Worm (Caenorhabditis elegans): ENCODE results near the gene ccdc-149.

ccdc-149 gene

ce11 chrX:11463568-11463967, 47.7 kb downstream of the ccdc-149 start:
- TF ChIP-seq daf-16 (GFP tag; optimal IDR thresholded peaks at IDR 0.05) (peak in 1 of 2 experiments; percentile 28), daf-16 (tag; optimal IDR thresholded peaks at IDR 0.05) (no peak), zip-11 (GFP tag; IDR thresholded peaks at IDR 0.05) (no peak), Y48G9A.11 (GFP tag; IDR thresholded peaks at IDR 0.05) (no peak), hlh-30 (tag; optimal IDR thresholded peaks at IDR 0.05; ENCODE audit: insufficient read depth) (peak; percentile 43), Y105C5A.15 (GFP tag; IDR thresholded peaks at IDR 0.05) (no peak), gei-8 (GFP tag; optimal IDR thresholded peaks at IDR 0.05) (no peak), ceh-82 (tag; optimal IDR thresholded peaks at IDR 0.05) (no peak), zfp-2 (tag; optimal IDR thresholded peaks at IDR 0.05) (no peak), nhr-28 (tag; optimal IDR thresholded peaks at IDR 0.05) (peak; percentile 6), nhr-41 (GFP tag; IDR thresholded peaks at IDR 0.05) (no peak), ceh-62 (tag; optimal IDR thresholded peaks at IDR 0.05) (no peak), nhr-102 (tag; optimal IDR thresholded peaks at IDR 0.05) (no peak), ces-1 (GFP tag; optimal IDR thresholded peaks at IDR 0.05) (no peak), F37D6.2 (tag; optimal IDR thresholded peaks at IDR 0.05) (no peak), nhr-10 (tag; optimal IDR thresholded peaks at IDR 0.05) (no peak), hlh-11 (tag; optimal IDR thresholded peaks at IDR 0.05) (peak; percentile 35)

- TF ChIP-seq attf-4 (tag; optimal IDR thresholded peaks at IDR 0.05) = no peak
- TF ChIP-seq nhr-42 (GFP tag; IDR thresholded peaks at IDR 0.05) = no peak
- no peak for TF ChIP-seq lim-7 (GFP tag; IDR thresholded peaks at IDR 0.05)
- TF ChIP-seq ceh-20 (GFP tag; IDR thresholded peaks at IDR 0.05) = 0 out of 2 replicates have a peak, but pooled peaks have one; percentile 13
- TF ChIP-seq daf-16 (GFP tag; optimal IDR thresholded peaks at IDR 0.05) = no peak
- no peak for TF ChIP-seq daf-16 (tag; optimal IDR thresholded peaks at IDR 0.05)
- TF ChIP-seq hif-1 (tag; optimal IDR thresholded peaks at IDR 0.05) = no peak
- no peak for TF ChIP-seq ctbp-1 (GFP tag; IDR thresholded peaks at IDR 0.05)
- TF ChIP-seq hlh-11 (tag; optimal IDR thresholded peaks at IDR 0.05) = no peak
- peak; percentile 5 for TF ChIP-seq mep-1 (tag; optimal IDR thresholded peaks at IDR 0.05)
- no peak for TF ChIP-seq fkh-10 (GFP tag; optimal IDR thresholded peaks at IDR 0.05)
- no peak for TF ChIP-seq ztf-7 (tag; optimal IDR thresholded peaks at IDR 0.05)
- TF ChIP-seq tag-97 (GFP tag; IDR thresholded peaks at IDR 0.05) = no peak
- no peak for TF ChIP-seq hlh-30 (tag; optimal IDR thresholded peaks at IDR 0.05; ENCODE audit: insufficient read depth)
- no peak for TF ChIP-seq nhr-41 (GFP tag; IDR thresholded peaks at IDR 0.05)
- no peak for TF ChIP-seq ceh-82 (tag; optimal IDR thresholded peaks at IDR 0.05)
- peak; percentile 76 for TF ChIP-seq aha-1 (tag)
- no peak for TF ChIP-seq madf-5 (GFP tag; IDR thresholded peaks at IDR 0.05)
- TF ChIP-seq mdl-1 (tag; optimal IDR thresholded peaks at IDR 0.05) = peak in 1 of 2 experiments; percentile 5
- TF ChIP-seq F26F4.8 (GFP tag; conservative IDR thresholded peaks at IDR 0.05) = no peak
- TF ChIP-seq dpl-1 (GFP tag; optimal IDR thresholded peaks at IDR 0.05) = no peak
- TF ChIP-seq zip-11 (GFP tag; IDR thresholded peaks at IDR 0.05) = no peak
- no peak for TF ChIP-seq egl-43 (GFP tag; IDR thresholded peaks at IDR 0.05)
- TF ChIP-seq D1046.2 (GFP tag; IDR thresholded peaks at IDR 0.05) = no peak
Observed at ce11 chrX:11463005-11463404, 48.2 kb downstream of the ccdc-149 start.

DNA sequence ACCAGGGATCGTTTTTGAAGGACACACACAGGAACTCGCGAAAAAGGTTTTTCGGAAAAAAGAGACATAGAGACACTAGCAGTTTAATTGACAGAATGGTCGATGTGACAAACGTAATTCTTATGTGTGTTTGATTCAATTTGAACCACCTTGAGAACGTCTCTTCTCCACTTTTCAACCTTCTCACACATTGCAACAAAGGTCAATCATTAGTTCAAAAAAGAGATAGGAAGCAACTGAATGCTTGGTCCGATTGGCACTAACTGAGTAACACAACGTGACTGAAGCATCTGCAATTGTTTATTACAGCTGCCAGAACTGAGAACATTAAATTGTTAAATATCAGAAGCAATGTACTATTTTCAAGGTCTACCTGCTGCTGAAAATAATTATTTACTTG, 49.1 kb downstream of the ccdc-149 start:
- TF ChIP-seq dmd-6 (GFP tag; IDR thresholded peaks at IDR 0.05) = peak; percentile 6; the same call in 1 of the 2 replicates
- TF ChIP-seq aha-1 (tag) = peak; percentile 92
- TF ChIP-seq mep-1 (tag; optimal IDR thresholded peaks at IDR 0.05) = peak; percentile 9
- no peak for TF ChIP-seq lir-3 (tag; optimal IDR thresholded peaks at IDR 0.05)
- no peak for TF ChIP-seq zip-2 (tag; optimal IDR thresholded peaks at IDR 0.05)
- no peak for TF ChIP-seq nhr-10 (tag; optimal IDR thresholded peaks at IDR 0.05)
- TF ChIP-seq saeg-2 (GFP tag; IDR thresholded peaks at IDR 0.05) = no peak
- no peak for TF ChIP-seq nhr-111 (GFP tag; optimal IDR thresholded peaks at IDR 0.05)
- TF ChIP-seq rbr-2 (tag; optimal IDR thresholded peaks at IDR 0.05) = no peak
- peak in 1 of 2 experiments; percentile 99 for TF ChIP-seq unc-62 (GFP tag; optimal IDR thresholded peaks at IDR 0.05 in 1 of 2)
- no peak for TF ChIP-seq unc-62 (tag; optimal IDR thresholded peaks at IDR 0.05)
- no peak for TF ChIP-seq ctbp-1 (GFP tag; IDR thresholded peaks at IDR 0.05)
- no peak for TF ChIP-seq spr-3 (GFP tag; optimal IDR thresholded peaks at IDR 0.05)
- TF ChIP-seq mxl-3 (GFP tag; optimal IDR thresholded peaks at IDR 0.05) = peak; percentile 1
- no peak for TF ChIP-seq spr-1 (tag; optimal IDR thresholded peaks at IDR 0.05)

All from whole organism, L4 larva.